Worm (Caenorhabditis elegans) whole organism, late embryonic: Measurements from ENCODE around the gene gcy-13.

Source experiments
- C08G9.2 ChIP-seq: sonication (generic microtip); optimal IDR thresholded peaks from 2 replicates; lab custom pipeline; 2016; ENCODE audit warnings: mild to moderate bottlenecking, missing genetic modification characterization, moderate library complexity, missing compliant biosample characterization
- C38D4.7 ChIP-seq: fragments of 200-800 bp; sonication (Bioruptor generic); optimal IDR thresholded peaks from 2 replicates; lab custom pipeline; 2018; ENCODE audit warnings: mild to moderate bottlenecking, missing genetic modification characterization, moderate library complexity, missing compliant biosample characterization
- K02D7.2 ChIP-seq: sonication (generic microtip); optimal IDR thresholded peaks from 2 replicates; lab custom pipeline; 2017; ENCODE audit warnings: mild to moderate bottlenecking, missing genetic modification characterization, missing compliant biosample characterization
- K09A11.1 ChIP-seq: sonication (generic microtip); optimal IDR thresholded peaks from 2 replicates; lab custom pipeline; 2017; ENCODE audit warnings: antibody characterized with exemption, mild to moderate bottlenecking, missing genetic modification characterization, missing compliant biosample characterization; ENCODE audit not compliant: insufficient read depth
- ahr-1 ChIP-seq: sonication (generic microtip); optimal IDR thresholded peaks from 2 replicates; lab custom pipeline; 2016; ENCODE audit warnings: missing genetic modification characterization, missing compliant biosample characterization
- ceh-14 ChIP-seq: sonication (generic microtip); optimal IDR thresholded peaks from 2 replicates; lab custom pipeline; 2016; ENCODE audit warnings: missing genotype, missing genetic modification characterization, missing compliant biosample characterization
- ceh-18 ChIP-seq: sonication (generic microtip); optimal IDR thresholded peaks from 2 replicates; lab custom pipeline; 2016; ENCODE audit warnings: missing genetic modification characterization, missing compliant biosample characterization
- ceh-24 ChIP-seq: sonication (generic microtip); optimal IDR thresholded peaks from 2 replicates; lab custom pipeline; 2016; ENCODE audit warnings: mild to moderate bottlenecking, missing genetic modification characterization, missing compliant biosample characterization
- ceh-30 ChIP-seq: fragments of 150-350 bp; optimal IDR thresholded peaks from 2 replicates; lab custom pipeline; 2014; ENCODE audit warnings: missing biosample characterization, missing genetic modification characterization
- ceh-31 ChIP-seq: sonication (generic microtip); optimal IDR thresholded peaks from 2 replicates; lab custom pipeline; 2016; ENCODE audit warnings: missing genetic modification characterization, missing compliant biosample characterization
- ceh-45 ChIP-seq: fragments of 200-800 bp; sonication (Bioruptor generic); IDR thresholded peaks from 2 replicates; pipeline ENCODE4 v1.3.6; 2022; ENCODE audit warnings: missing genetic modification reagents, missing genetic modification characterization, missing compliant biosample characterization
- ceh-48 ChIP-seq: sonication (generic microtip); optimal IDR thresholded peaks from 2 replicates; lab custom pipeline; 2016; ENCODE audit warnings: missing genetic modification characterization, inconsistent platforms, missing compliant biosample characterization
- ceh-9 ChIP-seq: sonication (generic microtip); optimal IDR thresholded peaks from 2 replicates; lab custom pipeline; 2016; ENCODE audit warnings: mild to moderate bottlenecking, missing genetic modification characterization, inconsistent platforms, missing compliant biosample characterization
- dmd-4 ChIP-seq: sonication (generic microtip); optimal IDR thresholded peaks from 2 replicates; lab custom pipeline; 2016; ENCODE audit warnings: borderline replicate concordance, missing genetic modification characterization, missing compliant biosample characterization
- dve-1 ChIP-seq: sonication (generic microtip); optimal IDR thresholded peaks from 2 replicates; lab custom pipeline; 2017; ENCODE audit warnings: antibody characterized with exemption, mild to moderate bottlenecking, missing genetic modification characterization, missing compliant biosample characterization
- elt-2 ChIP-seq: sonication (generic microtip); optimal IDR thresholded peaks from 2 replicates; lab custom pipeline; 2016; ENCODE audit warnings: missing genetic modification reagents, missing genetic modification characterization, missing compliant biosample characterization
- eyg-1 ChIP-seq: sonication (generic microtip); optimal IDR thresholded peaks from 2 replicates; lab custom pipeline; 2016; ENCODE audit warnings: missing genotype, missing genetic modification characterization, missing compliant biosample characterization
- fkh-6 ChIP-seq: sonication (generic microtip); optimal IDR thresholded peaks from 2 replicates; lab custom pipeline; 2016; ENCODE audit warnings: missing genetic modification characterization, missing compliant biosample characterization
- gmeb-2 ChIP-seq: sonication (generic microtip); optimal IDR thresholded peaks from 2 replicates; lab custom pipeline; 2016; ENCODE audit warnings: missing genetic modification characterization, inconsistent platforms, missing compliant biosample characterization
- hlh-13 ChIP-seq: fragments of 200-800 bp; sonication (Bioruptor generic); optimal IDR thresholded peaks from 2 replicates; lab custom pipeline; 2018; ENCODE audit warnings: mild to moderate bottlenecking, missing genetic modification characterization, missing compliant biosample characterization
- hlh-6 ChIP-seq: sonication (generic microtip); optimal IDR thresholded peaks from 2 replicates; lab custom pipeline; 2016; ENCODE audit warnings: missing genotype, missing genetic modification characterization, missing compliant biosample characterization
- lim-6 ChIP-seq: sonication (generic microtip); optimal IDR thresholded peaks from 2 replicates; lab custom pipeline; 2016; ENCODE audit warnings: missing genetic modification characterization, missing compliant biosample characterization
- lin-11 ChIP-seq: fragments of 200-800 bp; sonication (Bioruptor generic); optimal IDR thresholded peaks from 2 replicates; lab custom pipeline; 2018; ENCODE audit warnings: mild to moderate bottlenecking, missing genetic modification characterization, missing compliant biosample characterization
- nhr-11 ChIP-seq: fragments of 150-350 bp; optimal IDR thresholded peaks from 2 replicates; lab custom pipeline; 2014; ENCODE audit warnings: missing biosample characterization, missing genetic modification characterization
- nhr-232 ChIP-seq: sonication (generic microtip); optimal IDR thresholded peaks from 2 replicates; lab custom pipeline; 2016; ENCODE audit warnings: missing genetic modification characterization, missing compliant biosample characterization
- npax-4 ChIP-seq: sonication (generic microtip); optimal IDR thresholded peaks from 2 replicates; lab custom pipeline; 2016; ENCODE audit warnings: missing genetic modification characterization, missing compliant biosample characterization
- odd-2 ChIP-seq: sonication (generic microtip); optimal IDR thresholded peaks from 2 replicates; lab custom pipeline; 2017; ENCODE audit warnings: antibody characterized with exemption, mild to moderate bottlenecking, missing genetic modification characterization, missing compliant biosample characterization
- pag-3 ChIP-seq: sonication (generic microtip); optimal IDR thresholded peaks from 2 replicates; lab custom pipeline; 2016; ENCODE audit warnings: missing compliant biosample characterization, missing genetic modification characterization, borderline replicate concordance
- pat-9 ChIP-seq: fragments of 200-800 bp; sonication (Bioruptor generic); optimal IDR thresholded peaks from 2 replicates; lab custom pipeline; 2018; ENCODE audit warnings: mild to moderate bottlenecking, missing genetic modification characterization, moderate library complexity, missing compliant biosample characterization
- pax-1 ChIP-seq: fragments of 150-350 bp; optimal IDR thresholded peaks from 2 replicates; lab custom pipeline; 2014; ENCODE audit warnings: missing biosample characterization, missing genetic modification characterization
- pha-4 ChIP-seq: fragments of 150-350 bp; optimal IDR thresholded peaks from 2 replicates; lab custom pipeline; 2018; ENCODE audit warnings: missing biosample characterization, missing genetic modification reagents, missing genetic modification characterization
- pros-1 ChIP-seq: fragments of 150-350 bp; optimal IDR thresholded peaks from 2 replicates; lab custom pipeline; 2014; ENCODE audit warnings: missing biosample characterization, missing genetic modification reagents, missing genetic modification characterization
- ref-2 ChIP-seq: sonication (generic microtip); optimal IDR thresholded peaks from 2 replicates; lab custom pipeline; 2016; ENCODE audit warnings: missing genetic modification characterization, missing compliant biosample characterization
- rnt-1 ChIP-seq: sonication (generic microtip); optimal IDR thresholded peaks from 2 replicates; lab custom pipeline; 2016; ENCODE audit warnings: missing genetic modification characterization, missing compliant biosample characterization
- syd-9 ChIP-seq: sonication (generic microtip); optimal IDR thresholded peaks from 2 replicates; lab custom pipeline; 2016; ENCODE audit warnings: mild to moderate bottlenecking, missing genetic modification characterization, moderate library complexity, missing compliant biosample characterization
- tbx-2 ChIP-seq: sonication (generic microtip); optimal IDR thresholded peaks from 2 replicates; lab custom pipeline; 2016; ENCODE audit warnings: missing genetic modification characterization, missing compliant biosample characterization
- ttx-3 ChIP-seq: sonication (generic microtip); optimal IDR thresholded peaks from 2 replicates; lab custom pipeline; 2016; ENCODE audit warnings: missing genetic modification reagents, missing genetic modification characterization, missing compliant biosample characterization
- unc-3 ChIP-seq, 2 experiments: fragments of 200-800 bp in 1 of 2; sonication (Bioruptor generic) in 1 of 2; sonication (generic microtip) in 1 of 2; conservative IDR thresholded peaks in 1 of 2; optimal IDR thresholded peaks in 1 of 2; 2 replicates each; pipeline versions ENCODE4 v1.3.6 to Lab custom; 2016 to 2022; ENCODE audit warnings: missing compliant biosample characterization in 2 of 2, missing genetic modification characterization in 2 of 2, missing genetic modification reagents in 1 of 2
- unc-55 ChIP-seq: sonication (generic microtip); optimal IDR thresholded peaks from 2 replicates; lab custom pipeline; 2017; ENCODE audit warnings: missing biosample characterization, missing genetic modification reagents, missing genetic modification characterization

The gcy-13 gene

DNA sequence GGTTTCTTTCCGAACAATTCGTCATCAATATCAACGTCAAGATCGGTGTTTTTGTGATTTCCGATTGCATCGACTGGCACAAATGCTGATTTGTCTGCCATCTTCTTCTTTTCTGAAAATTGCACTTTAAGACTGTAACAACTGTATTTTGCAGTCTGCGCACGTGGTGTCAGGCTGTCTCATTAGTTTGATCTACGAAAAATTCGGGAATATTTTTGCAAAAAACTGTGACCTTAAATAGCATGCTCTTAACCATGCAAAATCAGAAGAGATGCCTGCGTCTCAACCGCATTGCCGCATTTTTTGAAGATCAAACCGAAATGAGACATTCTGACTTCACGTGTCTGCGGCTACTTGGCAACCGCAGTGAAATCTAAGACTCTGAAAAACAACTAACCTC, 32.0 kb upstream of the gcy-13 start, which contains the start of gene K01D12.7:
TSS of gene K01D12.7 (minus strand) at position 101 of the 400 bp plus-strand sequence.
- no peak for TF ChIP-seq ttx-3 (tag; lab: Kevin White, UChicago)
- no peak for TF ChIP-seq ceh-45 (GFP tag; lab: Robert Waterston, UW)
- no peak for TF ChIP-seq lim-6 (tag; lab: Kevin White, UChicago)
- TF ChIP-seq, all 69 proteins: peak for 0

DNA sequence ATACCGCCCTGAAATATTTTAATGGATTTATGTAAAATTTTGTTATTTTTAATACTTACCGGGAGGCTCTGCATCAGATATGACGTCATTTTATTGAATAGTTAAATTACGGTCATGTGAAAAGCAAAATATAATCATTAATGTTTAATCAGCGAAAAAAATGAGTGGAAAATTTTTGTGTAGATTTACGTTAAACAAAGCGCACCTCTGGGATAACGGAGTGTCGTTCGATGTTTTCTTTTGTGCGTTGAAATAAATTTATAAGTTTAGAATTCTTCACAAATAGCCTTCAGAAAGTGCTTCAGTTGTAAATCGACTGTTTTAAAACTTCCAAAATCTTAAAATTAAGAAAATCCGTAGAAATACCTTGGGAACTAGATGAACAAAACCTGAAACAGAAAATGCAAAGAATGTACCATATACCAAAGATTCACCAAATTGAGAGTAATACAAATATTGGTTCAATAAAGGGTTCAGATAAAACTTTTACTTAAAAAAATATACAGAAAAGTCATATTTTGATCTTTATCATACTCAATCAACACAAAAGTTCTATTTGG, 31.4 kb upstream of the gcy-13 start, which contains the start of the genes K01D12.20 and miga-1:
TSS of gene K01D12.20 (minus strand) at position 138 of the 560 bp plus-strand sequence.
TSS of gene miga-1 (minus strand) at position 183 of the 560 bp plus-strand sequence.
- TF ChIP-seq pros-1 (tag; lab: Kevin White, UChicago) (no peak), ceh-48 (no peak), ceh-9 (tag; lab: Kevin White, UChicago) (no peak), rnt-1 (no peak), K02D7.2 (tag; lab: Kevin White, UChicago) (no peak), npax-4 (no peak), ahr-1 (tag; lab: Kevin White, UChicago) (no peak), ref-2 (tag; lab: Kevin White, UChicago) (no peak), ceh-18 (tag; lab: Kevin White, UChicago) (no peak), ceh-30 (tag; lab: Kevin White, UChicago) (no peak), fkh-6 (tag; lab: Kevin White, UChicago) (no peak)

DNA sequence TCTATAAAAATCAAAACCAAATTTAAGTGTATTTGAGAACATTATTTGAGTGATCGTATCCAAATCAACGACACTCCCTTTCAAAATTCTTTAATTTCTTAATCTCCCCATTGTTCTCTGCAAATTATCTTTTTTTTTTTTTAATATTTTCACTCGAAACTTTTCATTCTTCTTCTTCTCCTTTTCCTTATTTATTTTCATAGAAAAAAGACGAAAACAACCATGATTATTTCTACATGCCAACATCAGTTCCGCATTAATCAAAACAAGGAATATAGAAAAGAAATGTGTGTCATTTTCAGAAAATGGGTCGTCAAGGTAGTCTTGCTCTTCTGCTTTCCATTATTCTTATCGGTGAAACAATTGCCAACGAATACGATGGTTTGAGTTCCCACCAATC, 28.2 kb upstream of the gcy-13 start, which contains the start of gene K01D12.5:
TSS of gene K01D12.5 (plus strand) at position 301 of the 400 bp plus-strand sequence.
- no peak for TF ChIP-seq hlh-6 (tag; lab: Kevin White, UChicago)
- TF ChIP-seq C08G9.2 (tag; lab: Kevin White, UChicago), result no peak

DNA sequence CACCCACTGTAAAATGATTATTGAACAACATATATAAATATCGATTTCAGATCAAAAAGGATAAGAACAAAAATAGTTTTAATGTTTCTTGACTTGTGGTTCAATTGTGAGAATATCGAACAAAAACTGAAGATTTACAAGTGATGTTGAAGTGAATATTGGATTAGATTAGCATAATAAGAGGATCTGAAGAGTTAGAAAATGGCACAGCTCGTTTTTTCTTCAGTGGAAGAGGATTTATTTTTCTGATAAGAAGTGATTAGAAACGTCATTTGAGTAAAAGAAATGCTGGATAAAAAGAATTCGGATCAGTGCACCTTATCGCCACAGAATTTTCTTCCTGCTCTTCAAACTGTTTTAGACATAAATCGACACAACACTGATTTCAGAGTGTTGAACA, 26.4 kb upstream of the gcy-13 start, which contains the start of gene twk-14:
TSS of gene twk-14 (minus strand) at position 8 of the 400 bp plus-strand sequence.
- TF ChIP-seq pax-1 (tag; lab: Kevin White, UChicago) (no peak), unc-55 (GFP tag; lab: Kevin White, UChicago) (no peak), nhr-232 (no peak)

DNA sequence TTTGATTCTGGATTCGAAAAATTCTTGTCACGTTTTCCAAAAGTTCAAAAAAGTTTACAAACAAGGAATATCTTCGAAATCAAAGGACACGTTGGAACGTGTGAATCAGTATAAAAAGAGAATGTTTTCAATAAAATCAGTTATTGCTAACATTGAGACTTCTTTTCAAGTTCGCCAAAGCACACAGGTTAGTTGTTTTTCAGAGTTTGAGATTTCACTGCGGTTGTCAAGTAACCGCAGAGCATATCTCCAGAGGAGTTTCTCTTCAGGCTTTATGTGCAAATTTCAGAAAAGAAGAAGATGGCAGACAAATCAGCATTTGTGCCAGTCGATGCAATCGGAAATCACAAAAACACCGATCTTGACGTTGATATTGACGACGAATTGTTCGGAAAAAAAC, 16.8 kb upstream of the gcy-13 start, which contains the start of gene K01D12.15:
TSS of gene K01D12.15 (plus strand) at position 301 of the 400 bp plus-strand sequence.
- TF ChIP-seq syd-9 (tag; lab: Kevin White, UChicago) (no peak), dve-1 (no peak), pax-1 (tag; lab: Kevin White, UChicago) (no peak), odd-2 (tag; lab: Kevin White, UChicago) (no peak), elt-2 (no peak), tbx-2 (no peak), C38D4.7 (GFP tag; lab: Kevin White, UChicago) (no peak)

DNA sequence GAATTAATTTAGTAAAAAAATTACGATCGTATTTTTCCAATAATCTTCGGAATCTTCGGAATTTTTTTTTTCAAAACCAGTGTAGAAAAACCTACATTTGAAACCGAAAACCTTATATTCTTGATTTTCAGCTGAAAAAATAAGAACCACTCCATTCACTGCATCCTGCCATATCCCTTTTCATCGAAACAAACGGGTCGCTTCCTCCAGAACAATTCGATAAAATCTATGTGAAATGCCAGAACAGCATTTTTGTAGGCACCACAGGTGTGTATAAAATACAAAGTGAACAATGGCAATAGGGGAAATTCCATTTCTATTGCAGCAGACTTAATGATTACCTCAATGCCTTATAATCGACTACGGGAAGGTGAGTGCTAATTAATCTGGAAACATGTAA, 7.9 kb upstream of the gcy-13 start, which contains the start of gene K01D12.1:
TSS of gene K01D12.1 (plus strand) at position 301 of the 400 bp plus-strand sequence.
- TF ChIP-seq gmeb-2 (no peak), ceh-24 (tag; lab: Kevin White, UChicago) (no peak), hlh-13 (GFP tag; lab: Kevin White, UChicago) (no peak), tbx-2 (no peak), pat-9 (tag; lab: Kevin White, UChicago) (no peak), ceh-48 (no peak), C38D4.7 (GFP tag; lab: Kevin White, UChicago) (no peak), ceh-31 (tag; lab: Kevin White, UChicago) (no peak), unc-3 (GFP tag; conservative IDR thresholded peaks at IDR 0.05; lab: Robert Waterston, UW) (no peak), unc-3 (tag; optimal IDR thresholded peaks at IDR 0.05; lab: Kevin White, UChicago) (no peak), pha-4 (no peak), K09A11.1 (tag; lab: Kevin White, UChicago) (no peak), lin-11 (tag; lab: Kevin White, UChicago) (no peak), pag-3 (tag; lab: Kevin White, UChicago) (no peak), ceh-14 (tag; lab: Kevin White, UChicago) (no peak), ceh-45 (GFP tag; lab: Robert Waterston, UW) (no peak), eyg-1 (tag; lab: Kevin White, UChicago) (no peak), unc-55 (GFP tag; lab: Kevin White, UChicago) (no peak), dmd-4 (no peak), nhr-11 (tag; lab: Kevin White, UChicago) (no peak)
